Worm (Caenorhabditis elegans): ENCODE results near the gene fbxa-154.
"Not testable (repeated sequence)": the region's sequence is repeated elsewhere in the genome, so short reads cannot be mapped to it uniquely, and the experiment has no call there.

The fbxa-154 gene

ce11 chrV:15599762-15600161 lies 5.2 kb downstream of the fbxa-154 start, which contains the start of gene B0391.14:
B0391.14 (minus strand) TSS chrV:15599862.
- not testable (repeated sequence) for TF ChIP-seq nhr-48, egl-27, fos-1 (tag; optimal IDR thresholded peaks at IDR 0.05)

- TF ChIP-seq lim-7 (GFP tag; IDR thresholded peaks at IDR 0.05) = no peak
- no peak for TF ChIP-seq ceh-82 (tag; optimal IDR thresholded peaks at IDR 0.05)
- no peak for TF ChIP-seq mes-2 (tag; optimal IDR thresholded peaks at IDR 0.05; ENCODE audit: poor library complexity, severe bottlenecking)
- TF ChIP-seq pha-4 (GFP tag; IDR thresholded peaks at IDR 0.05) = no peak
- no peak for TF ChIP-seq pha-4 (tag; optimal IDR thresholded peaks at IDR 0.05)
- TF ChIP-seq dmd-8 (GFP tag; IDR thresholded peaks at IDR 0.05) = no peak
- no peak for TF ChIP-seq sdz-12 (GFP tag; optimal IDR thresholded peaks at IDR 0.05)
- no peak for TF ChIP-seq hlh-11 (tag; optimal IDR thresholded peaks at IDR 0.05)
- no peak for TF ChIP-seq aha-1 (tag)
- TF ChIP-seq lin-13 (GFP tag; optimal IDR thresholded peaks at IDR 0.05) = no peak
- no peak for TF ChIP-seq daf-16 (GFP tag; optimal IDR thresholded peaks at IDR 0.05)
- no peak for TF ChIP-seq daf-16 (tag; optimal IDR thresholded peaks at IDR 0.05)
Measured at ce11 chrV:15594573-15594972, 10.4 kb downstream of the fbxa-154 start, which contains the start of gene fbxa-139. fbxa-139 (minus strand) TSS chrV:15594673.

- TF ChIP-seq mxl-3 (GFP tag; optimal IDR thresholded peaks at IDR 0.05) = peak; percentile 69
- peak; percentile 85 for TF ChIP-seq T26A8.4 (GFP tag; IDR thresholded peaks at IDR 0.05)
- peak; percentile 79 for TF ChIP-seq nhr-102 (tag; optimal IDR thresholded peaks at IDR 0.05)
- TF ChIP-seq hmg-1.1 (GFP tag; IDR thresholded peaks at IDR 0.05) = peak; percentile 58; the same call in 1 of the 2 replicates
- peak; percentile 86 for TF ChIP-seq Y48G9A.11 (GFP tag; IDR thresholded peaks at IDR 0.05)
- TF ChIP-seq zfp-2 (tag; optimal IDR thresholded peaks at IDR 0.05) = peak; percentile 63
- TF ChIP-seq hif-1 (tag; optimal IDR thresholded peaks at IDR 0.05) = peak in 1 of 2 experiments; percentile 17
- TF ChIP-seq dve-1 (tag; optimal IDR thresholded peaks at IDR 0.05; ENCODE audit: insufficient read depth) = peak; percentile 74
- peak; percentile 2 for TF ChIP-seq nhr-11 (tag; optimal IDR thresholded peaks at IDR 0.05)
- peak; percentile 96 for TF ChIP-seq F37D6.2 (tag; optimal IDR thresholded peaks at IDR 0.05)
- peak; percentile 50; the same call in 1 of the 2 replicates for TF ChIP-seq tra-1 (GFP tag; IDR thresholded peaks at IDR 0.05)
- peak in 1 of 2 experiments; percentile 16 for TF ChIP-seq mdl-1 (tag; optimal IDR thresholded peaks at IDR 0.05)
- TF ChIP-seq php-3 (GFP tag; IDR thresholded peaks at IDR 0.05) = peak; percentile 57; the same call in 1 of the 2 replicates
- TF ChIP-seq unc-130 (GFP tag; optimal IDR thresholded peaks at IDR 0.05) = peak; percentile 74
- TF ChIP-seq Y75B8A.6 (GFP tag; IDR thresholded peaks at IDR 0.05) = 0 out of 2 replicates have a peak, but pooled peaks have one; percentile 14
- TF ChIP-seq nhr-48 (tag; optimal IDR thresholded peaks at IDR 0.05) = peak; percentile 47
- TF ChIP-seq spr-3 (GFP tag; optimal IDR thresholded peaks at IDR 0.05) = peak; percentile 25
- peak; percentile 55 for TF ChIP-seq nhr-28 (tag; optimal IDR thresholded peaks at IDR 0.05)
- TF ChIP-seq rbr-2 (tag; optimal IDR thresholded peaks at IDR 0.05) = peak; percentile 85
- peak; percentile 87 for TF ChIP-seq dmd-6 (GFP tag; IDR thresholded peaks at IDR 0.05)
- peak; percentile 88 for TF ChIP-seq dmd-9 (GFP tag; IDR thresholded peaks at IDR 0.05)
- TF ChIP-seq ceh-20 (GFP tag; IDR thresholded peaks at IDR 0.05) = peak; percentile 85
- TF ChIP-seq ZK337.2 (GFP tag; IDR thresholded peaks at IDR 0.05) = 0 out of 2 replicates have a peak, but pooled peaks have one; percentile 28
- peak; percentile 16 for TF ChIP-seq aha-1 (tag)
- peak; percentile 91 for TF ChIP-seq zfp-3 (GFP tag; conservative IDR thresholded peaks at IDR 0.05)
- TF ChIP-seq D1046.2 (GFP tag; IDR thresholded peaks at IDR 0.05) = peak; percentile 93
- peak; percentile 12 for TF ChIP-seq F10B5.3 (tag; optimal IDR thresholded peaks at IDR 0.05)
- TF ChIP-seq hlh-11 (tag; optimal IDR thresholded peaks at IDR 0.05) = peak; percentile 74
- peak; percentile 30; the same call in 1 of the 2 replicates for TF ChIP-seq madf-9 (GFP tag; conservative IDR thresholded peaks at IDR 0.05)
- peak; percentile 43 for TF ChIP-seq nhr-77 (tag; optimal IDR thresholded peaks at IDR 0.05)
- TF ChIP-seq mes-2 (tag; optimal IDR thresholded peaks at IDR 0.05; ENCODE audit: poor library complexity, severe bottlenecking) = peak; percentile 89
- peak; percentile 92 for TF ChIP-seq lin-38 (GFP tag; IDR thresholded peaks at IDR 0.05)
- peak; percentile 69; the same call in 1 of the 2 replicates for TF ChIP-seq ctbp-1 (GFP tag; IDR thresholded peaks at IDR 0.05)
- TF ChIP-seq lsy-2 (tag; optimal IDR thresholded peaks at IDR 0.05) = peak; percentile 85 to 95
- peak; percentile 57 for TF ChIP-seq dpl-1 (GFP tag; optimal IDR thresholded peaks at IDR 0.05)
Measured at ce11 chrV:15590183-15590667, 14.7 kb downstream of the fbxa-154 start, which contains the start of gene F28F8.7. F28F8.7 (minus strand) TSS chrV:15590617.
